Worm (Caenorhabditis elegans): ENCODE results near the gene pals-34.

DNA sequence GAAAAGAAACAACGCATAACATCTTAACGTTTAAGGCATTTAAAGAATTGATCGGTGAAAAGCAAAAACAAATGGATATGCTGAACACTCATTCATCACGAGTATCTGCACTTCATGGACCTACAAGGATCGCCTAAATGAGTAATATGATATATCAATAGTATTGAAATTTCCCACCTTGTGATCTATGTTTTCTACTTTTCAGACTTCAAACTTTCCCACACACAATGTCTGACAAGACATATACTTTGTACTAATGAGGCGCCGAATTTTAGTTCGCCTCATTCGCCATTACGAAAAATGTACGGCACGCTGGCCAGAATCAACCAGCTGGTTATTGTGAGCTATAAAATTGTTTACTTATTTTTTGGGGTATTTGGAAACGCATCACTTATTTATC, 29.5 kb downstream of the pals-34 start, which contains the start of gene srsx-6:
- TF ChIP-seq F22D6.2 (tag; optimal IDR thresholded peaks at IDR 0.05), result no peak
- TF ChIP-seq ama-1 (optimal IDR thresholded peaks at IDR 0.05), result no peak
- TF ChIP-seq ama-1 (GFP tag; optimal IDR thresholded peaks at IDR 0.05), result no peak
- no peak for TF ChIP-seq unc-62 (GFP tag; optimal IDR thresholded peaks at IDR 0.05)
- no peak for TF ChIP-seq madf-8 (GFP tag; conservative IDR thresholded peaks at IDR 0.05)
- no peak for TF ChIP-seq pha-4 (tag; optimal IDR thresholded peaks at IDR 0.05)
- TF ChIP-seq dpff-1 (tag; optimal IDR thresholded peaks at IDR 0.05), result no peak
- TF ChIP-seq nfya-2 (GFP tag; IDR thresholded peaks at IDR 0.05), result no peak
- TF ChIP-seq him-1 (tag; optimal IDR thresholded peaks at IDR 0.05), result no peak
- TF ChIP-seq nfyb-1 (GFP tag; IDR thresholded peaks at IDR 0.05), result no peak
- no peak for TF ChIP-seq snpc-4 (GFP tag; optimal IDR thresholded peaks at IDR 0.05)
- no peak for TF ChIP-seq snpc-4 (tag; optimal IDR thresholded peaks at IDR 0.05)
- no peak for TF ChIP-seq Y67H2A.10 (GFP tag; conservative IDR thresholded peaks at IDR 0.05)
